Fruit fly (Drosophila melanogaster) whole organism, embryonic: ENCODE results near the gene sxe2.

Experiments used
- Bdp1 ChIP-seq: fragments of 200-800 bp; sonication (Bioruptor generic); optimal IDR thresholded peaks from 3 replicates; lab custom pipeline; 2016; ENCODE audit warnings: missing biosample characterization, missing genetic modification characterization
- CG12155 ChIP-seq: fragments of 200-800 bp; sonication (Bioruptor generic); optimal IDR thresholded peaks from 3 replicates; lab custom pipeline; 2016; ENCODE audit warnings: missing biosample characterization, missing genetic modification characterization
- CG12236 ChIP-seq: fragments of 200-800 bp; sonication (Bioruptor generic); optimal IDR thresholded peaks from 2 replicates; lab custom pipeline; 2016; ENCODE audit warnings: missing biosample characterization, missing genetic modification characterization
- CG17328 ChIP-seq: fragments of 200-800 bp; sonication (Bioruptor generic); IDR thresholded peaks from 2 replicates; pipeline ENCODE4 v1.3.6; 2022; ENCODE audit warnings: missing biosample characterization, missing genetic modification characterization
- CG1792 ChIP-seq: fragments of 200-800 bp; sonication (Bioruptor generic); optimal IDR thresholded peaks from 2 replicates; lab custom pipeline; 2016; ENCODE audit warnings: missing biosample characterization, missing genetic modification characterization
- CG1832 ChIP-seq: fragments of 200-800 bp; sonication (Bioruptor generic); optimal IDR thresholded peaks from 2 replicates; lab custom pipeline; 2017; ENCODE audit warnings: missing biosample characterization, mild to moderate bottlenecking, missing genetic modification characterization, inconsistent platforms
- CG18619 ChIP-seq: fragments of 200-800 bp; sonication (Bioruptor generic); optimal IDR thresholded peaks from 3 replicates; lab custom pipeline; 2017; ENCODE audit warnings: missing biosample characterization, mild to moderate bottlenecking, missing genetic modification characterization
- CG4282 ChIP-seq: fragments of 200-800 bp; sonication (Bioruptor generic); optimal IDR thresholded peaks from 2 replicates; lab custom pipeline; 2016; ENCODE audit warnings: missing biosample characterization, missing genetic modification characterization
- CG4617 ChIP-seq: fragments of 200-800 bp; sonication (Bioruptor generic); optimal IDR thresholded peaks from 3 replicates; lab custom pipeline; 2016; ENCODE audit warnings: missing biosample characterization, missing genetic modification characterization, borderline replicate concordance
- CG4707 ChIP-seq: fragments of 200-800 bp; sonication (Bioruptor generic); optimal IDR thresholded peaks from 2 replicates; lab custom pipeline; 2018; ENCODE audit warnings: missing biosample characterization, mild to moderate bottlenecking, missing genetic modification characterization, moderate library complexity
- CG6654 ChIP-seq: fragments of 200-800 bp; sonication (Bioruptor generic); optimal IDR thresholded peaks from 2 replicates; lab custom pipeline; 2017; ENCODE audit warnings: missing biosample characterization, mild to moderate bottlenecking, missing genetic modification characterization
- CG6791 ChIP-seq: fragments of 200-800 bp; sonication (Bioruptor generic); IDR thresholded peaks from 3 replicates; pipeline ENCODE4 v1.3.6; 2022; ENCODE audit warnings: missing biosample characterization, missing genetic modification characterization; ENCODE audit not compliant: partially characterized antibody
- CG6854 ChIP-seq: fragments of 200-800 bp; sonication (Bioruptor generic); optimal IDR thresholded peaks from 3 replicates; lab custom pipeline; 2017; ENCODE audit warnings: missing biosample characterization, mild to moderate bottlenecking, missing genetic modification characterization
- CG7928 ChIP-seq: fragments of 200-800 bp; sonication (Bioruptor generic); optimal IDR thresholded peaks from 2 replicates; lab custom pipeline; 2017; ENCODE audit warnings: missing biosample characterization, mild to moderate bottlenecking, missing genetic modification characterization
- CG7963 ChIP-seq: fragments of 200-800 bp; sonication (Bioruptor generic); IDR thresholded peaks from 3 replicates; pipeline ENCODE4 v1.3.6; 2022; ENCODE audit warnings: missing biosample characterization, missing genetic modification characterization; ENCODE audit not compliant: partially characterized antibody
- CG7987 ChIP-seq: fragments of 200-800 bp; sonication (Bioruptor generic); optimal IDR thresholded peaks from 2 replicates; lab custom pipeline; 2018; ENCODE audit warnings: missing biosample characterization, mild to moderate bottlenecking, missing genetic modification characterization, moderate library complexity
- CG8388 ChIP-seq: fragments of 200-800 bp; sonication (Bioruptor generic); optimal IDR thresholded peaks from 2 replicates; lab custom pipeline; 2019; ENCODE audit warnings: missing biosample characterization, mild to moderate bottlenecking, missing genetic modification characterization, moderate library complexity
- D19B ChIP-seq: fragments of 200-800 bp; sonication (Bioruptor generic); optimal IDR thresholded peaks from 2 replicates; lab custom pipeline; 2017; ENCODE audit warnings: missing biosample characterization, mild to moderate bottlenecking, missing genetic modification characterization
- Dfd ChIP-seq, 2 experiments: fragments of >200 bp; optimal IDR thresholded peaks; 2 replicates each; lab custom pipeline; 2017; ENCODE audit warnings: missing biosample characterization in 2 of 2, missing genetic modification characterization in 2 of 2
- Eip74EF ChIP-seq, 2 experiments: fragments of 200-800 bp in 1 of 2; fragments of >200 bp in 1 of 2; sonication (Bioruptor generic) in 1 of 2; optimal IDR thresholded peaks; 2 replicates each; lab custom pipeline; 2017 to 2019; ENCODE audit warnings: missing biosample characterization in 2 of 2, missing genetic modification characterization in 2 of 2, mild to moderate bottlenecking in 1 of 2, moderate library complexity in 1 of 2
- Elba2 ChIP-seq: fragments of 200-800 bp; sonication (Bioruptor generic); optimal IDR thresholded peaks from 3 replicates; lab custom pipeline; 2016; ENCODE audit warnings: missing biosample characterization, missing genetic modification characterization
- Fer2 ChIP-seq: fragments of 200-800 bp; sonication (Bioruptor generic); optimal IDR thresholded peaks from 2 replicates; lab custom pipeline; 2018; ENCODE audit warnings: missing biosample characterization, mild to moderate bottlenecking, missing genetic modification characterization, moderate library complexity
- MTF-1 ChIP-seq: fragments of 200-800 bp; sonication (Bioruptor generic); optimal IDR thresholded peaks from 2 replicates; lab custom pipeline; 2018; ENCODE audit warnings: missing biosample characterization, mild to moderate bottlenecking, missing genetic modification characterization, borderline replicate concordance
- Myb ChIP-seq: fragments of 200-800 bp; sonication (Bioruptor generic); optimal IDR thresholded peaks from 2 replicates; lab custom pipeline; 2016; ENCODE audit warnings: missing biosample characterization, missing genetic modification characterization
- Side ChIP-seq: fragments of 200-800 bp; sonication (Bioruptor generic); optimal IDR thresholded peaks from 2 replicates; lab custom pipeline; 2016; ENCODE audit warnings: missing biosample characterization, missing genetic modification characterization
- Spps ChIP-seq: fragments of 200-800 bp; sonication (Bioruptor generic); optimal IDR thresholded peaks from 2 replicates; lab custom pipeline; 2018; ENCODE audit warnings: missing biosample characterization, mild to moderate bottlenecking, missing genetic modification characterization
- Usf ChIP-seq: fragments of 200-800 bp; sonication (Bioruptor generic); optimal IDR thresholded peaks from 2 replicates; lab custom pipeline; 2017; ENCODE audit warnings: missing genotype, missing biosample characterization, missing genetic modification characterization
- cato ChIP-seq: fragments of 200-800 bp; sonication (Bioruptor generic); optimal IDR thresholded peaks from 2 replicates; lab custom pipeline; 2016; ENCODE audit warnings: missing biosample characterization, missing genetic modification characterization, borderline replicate concordance
- chif ChIP-seq, 2 experiments: fragments of 200-800 bp; sonication (Bioruptor generic); optimal IDR thresholded peaks; 3 replicates each; lab custom pipeline; 2016; ENCODE audit warnings: missing biosample characterization in 2 of 2, missing genetic modification characterization in 2 of 2
- dysf ChIP-seq: fragments of 200-800 bp; sonication (Bioruptor generic); IDR thresholded peaks from 3 replicates; pipeline ENCODE4 v1.3.6; 2022; ENCODE audit warnings: missing biosample characterization, missing genetic modification characterization
- esg ChIP-seq: fragments of 200-800 bp; sonication (Bioruptor generic); conservative IDR thresholded peaks from 2 replicates; pipeline ENCODE4 v1.3.6; 2022; ENCODE audit warnings: missing biosample characterization, missing genetic modification characterization
- gro ChIP-seq: fragments of 200-800 bp; sonication (Bioruptor generic); optimal IDR thresholded peaks from 2 replicates; lab custom pipeline; 2016; ENCODE audit warnings: missing biosample characterization, missing genetic modification characterization
- ind ChIP-seq: fragments of 200-800 bp; sonication (Bioruptor generic); optimal IDR thresholded peaks from 3 replicates; lab custom pipeline; 2016; ENCODE audit warnings: missing biosample characterization, missing genetic modification characterization
- kah ChIP-seq: fragments of 200-800 bp; sonication (Bioruptor generic); optimal IDR thresholded peaks from 2 replicates; lab custom pipeline; 2018; ENCODE audit warnings: missing biosample characterization, mild to moderate bottlenecking, missing genetic modification characterization
- nerfin-1 ChIP-seq: fragments of 200-800 bp; sonication (Bioruptor generic); optimal IDR thresholded peaks from 3 replicates; lab custom pipeline; 2019; ENCODE audit warnings: missing biosample characterization, mild to moderate bottlenecking, missing genetic modification characterization, moderate library complexity
- p53 ChIP-seq: fragments of 200-800 bp; sonication (Bioruptor generic); optimal IDR thresholded peaks from 2 replicates; lab custom pipeline; 2016; ENCODE audit warnings: missing biosample characterization, missing genetic modification characterization
- phol ChIP-seq: fragments of 200-800 bp; sonication (Bioruptor generic); optimal IDR thresholded peaks from 3 replicates; lab custom pipeline; 2018; ENCODE audit warnings: missing biosample characterization, mild to moderate bottlenecking, missing genetic modification characterization, moderate library complexity
- ranshi ChIP-seq: fragments of 200-800 bp; sonication (Bioruptor generic); IDR thresholded peaks from 2 replicates; pipeline ENCODE4 v1.3.6; 2022; ENCODE audit warnings: missing biosample characterization, missing genetic modification characterization
- rib ChIP-seq: fragments of 200-800 bp; sonication (Bioruptor generic); IDR thresholded peaks from 2 replicates; pipeline ENCODE4 v1.3.6; 2022; ENCODE audit warnings: missing biosample characterization, missing genetic modification characterization
- scrt ChIP-seq: fragments of 200-800 bp; sonication (Bioruptor generic); optimal IDR thresholded peaks from 2 replicates; lab custom pipeline; 2018; ENCODE audit warnings: missing biosample characterization, mild to moderate bottlenecking, missing genetic modification characterization, moderate library complexity
- sqz ChIP-seq: fragments of 200-800 bp; sonication (Bioruptor generic); optimal IDR thresholded peaks from 3 replicates; lab custom pipeline; 2018; ENCODE audit warnings: missing biosample characterization, mild to moderate bottlenecking, missing genetic modification characterization
- ssp ChIP-seq: fragments of 200-800 bp; sonication (Bioruptor generic); IDR thresholded peaks from 2 replicates; pipeline ENCODE4 v1.3.6; 2022; ENCODE audit warnings: missing biosample characterization, missing genetic modification characterization
- tup ChIP-seq: fragments of 200-800 bp; sonication (Bioruptor generic); optimal IDR thresholded peaks from 2 replicates; lab custom pipeline; 2016; ENCODE audit warnings: missing biosample characterization, mild to moderate bottlenecking, missing genetic modification characterization, moderate library complexity
- tx ChIP-seq: fragments of 200-800 bp; sonication (Bioruptor generic); optimal IDR thresholded peaks from 2 replicates; lab custom pipeline; 2016; ENCODE audit warnings: missing biosample characterization, missing genetic modification characterization
- yki ChIP-seq: fragments of >200 bp; optimal IDR thresholded peaks from 3 replicates; lab custom pipeline; 2018
- z ChIP-seq: fragments of 200-800 bp; sonication (Bioruptor generic); IDR thresholded peaks from 3 replicates; pipeline ENCODE4 v1.3.6; 2022; ENCODE audit warnings: missing biosample characterization, missing genetic modification characterization
- zen2 ChIP-seq: fragments of 200-800 bp; sonication (Bioruptor generic); IDR thresholded peaks from 3 replicates; pipeline ENCODE4 v1.3.6; 2022; ENCODE audit warnings: missing biosample characterization, missing genetic modification characterization; ENCODE audit not compliant: partially characterized antibody
- zf30C ChIP-seq: fragments of 200-800 bp; sonication (Bioruptor generic); optimal IDR thresholded peaks from 3 replicates; lab custom pipeline; 2018; ENCODE audit warnings: missing biosample characterization, mild to moderate bottlenecking, missing genetic modification characterization
- zfh2 ChIP-seq: fragments of 200-800 bp; sonication (Bioruptor generic); optimal IDR thresholded peaks from 2 replicates; lab custom pipeline; 2016; ENCODE audit warnings: missing biosample characterization, missing genetic modification characterization

The sxe2 gene

DNA sequence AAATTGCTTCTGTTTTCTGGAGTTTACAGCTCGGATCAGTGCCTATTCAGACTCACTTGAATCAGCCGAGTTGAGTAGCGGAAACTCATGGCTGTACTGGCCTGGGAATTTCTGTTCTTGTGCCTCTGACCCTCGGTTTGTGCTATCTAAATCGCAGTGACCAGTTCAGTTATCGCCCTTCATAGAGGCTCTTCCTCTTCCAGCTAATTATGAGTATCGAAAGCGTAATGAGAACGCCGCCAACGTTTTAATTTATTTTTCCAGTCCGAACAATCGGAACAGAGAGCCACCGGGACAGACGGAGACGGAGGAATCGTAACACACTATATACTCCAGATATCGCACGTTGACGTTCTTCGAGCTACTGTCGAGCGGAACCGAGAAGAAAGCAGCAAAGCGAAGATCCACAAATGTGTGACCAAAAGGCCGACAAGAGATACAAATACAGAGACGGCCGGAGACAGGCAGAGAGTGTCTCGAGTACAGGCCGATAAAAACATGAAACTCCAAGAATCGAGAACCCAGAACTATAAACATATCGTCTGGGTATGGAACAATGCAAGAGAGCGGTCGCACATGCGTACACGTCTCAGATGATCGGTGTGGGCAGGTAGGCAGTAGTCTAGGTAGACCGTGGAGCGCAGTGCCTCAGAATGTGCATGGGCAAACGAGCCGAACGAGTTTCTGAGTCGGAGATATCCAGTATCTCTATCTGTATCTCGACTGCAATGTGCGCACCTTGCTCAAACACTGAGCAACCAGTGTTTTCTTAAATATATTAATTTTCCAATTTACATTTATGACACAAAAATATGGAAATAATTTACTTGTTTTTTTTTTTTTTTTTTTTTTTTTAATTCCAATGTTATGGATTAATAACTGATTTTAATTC, 11.7 kb upstream of the sxe2 start:
- no peak for TF ChIP-seq CG7963
- TF ChIP-seq dysf (GFP tag; lab: Robert Waterston, UW): peak; percentile 64
- TF ChIP-seq cato (GFP tag; lab: Kevin White, UChicago): peak; percentile 40
- TF ChIP-seq kah (GFP tag; lab: Kevin White, UChicago): no peak
- TF ChIP-seq CG17328 (GFP tag; lab: Robert Waterston, UW): peak; percentile 91
- TF ChIP-seq CG12155 (GFP tag; lab: Kevin White, UChicago): peak; percentile 55
- no peak for TF ChIP-seq CG6854 (GFP tag; lab: Kevin White, UChicago)
- no peak for TF ChIP-seq zfh2 (GFP tag; lab: Kevin White, UChicago)
- TF ChIP-seq ind: peak; percentile 56
- no peak for TF ChIP-seq scrt (GFP tag; lab: Kevin White, UChicago)
- TF ChIP-seq yki (lab: Kevin White, UChicago): no peak
- no peak for TF ChIP-seq tx (GFP tag; lab: Kevin White, UChicago)
- TF ChIP-seq CG6791 (GFP tag; lab: Robert Waterston, UW): peak; percentile 44; the same call in 1 of the 3 replicates
- TF ChIP-seq D19B (GFP tag; lab: Kevin White, UChicago): no peak
- no peak for TF ChIP-seq CG6654
- TF ChIP-seq CG18619: peak; percentile 39
- no peak for TF ChIP-seq CG7928 (GFP tag; lab: Kevin White, UChicago)
- TF ChIP-seq Bdp1 (GFP tag; lab: Kevin White, UChicago): no peak
- TF ChIP-seq Eip74EF (GFP tag; optimal IDR thresholded peaks at IDR 0.05; lab: Kevin White, UChicago): no peak
- TF ChIP-seq ranshi: peak; percentile 73
- no peak for TF ChIP-seq sqz (GFP tag; lab: Kevin White, UChicago)
- peak; percentile 42 for TF ChIP-seq tup
- no peak for TF ChIP-seq CG7987
- TF ChIP-seq nerfin-1 (tag; lab: Kevin White, UChicago): no peak
- TF ChIP-seq CG1832: no peak
- TF ChIP-seq p53 (GFP tag; lab: Kevin White, UChicago): no peak
- peak; percentile 44 for TF ChIP-seq CG12236 (GFP tag; lab: Kevin White, UChicago)
- TF ChIP-seq CG8388 (GFP tag; lab: Kevin White, UChicago): peak; percentile 75
- TF ChIP-seq zen2 (GFP tag; lab: Robert Waterston, UW): no peak
- TF ChIP-seq Fer2 (tag; lab: Kevin White, UChicago): no peak
- TF ChIP-seq CG4282 (GFP tag; lab: Kevin White, UChicago): no peak
- TF ChIP-seq Elba2 (GFP tag; lab: Kevin White, UChicago): no peak
- peak in 1 of 2 experiments; percentile 70 for TF ChIP-seq chif (GFP tag; optimal IDR thresholded peaks at IDR 0.05; lab: Kevin White, UChicago)
- no peak for TF ChIP-seq zf30C (GFP tag; lab: Kevin White, UChicago)
- 0 out of 3 replicates have a peak, but pooled peaks have one; percentile 53 for TF ChIP-seq z (GFP tag; lab: Robert Waterston, UW)
- peak; percentile 0 for TF ChIP-seq CG4707 (GFP tag; lab: Kevin White, UChicago)
- no peak for TF ChIP-seq rib (GFP tag; lab: Robert Waterston, UW)
- TF ChIP-seq MTF-1 (GFP tag; lab: Kevin White, UChicago): no peak
- no peak for TF ChIP-seq CG1792
- TF ChIP-seq Side (GFP tag; lab: Kevin White, UChicago): no peak
- no peak for TF ChIP-seq Dfd (GFP tag; optimal IDR thresholded peaks at IDR 0.05; lab: Kevin White, UChicago)
- no peak for TF ChIP-seq gro (GFP tag; lab: Kevin White, UChicago)
- peak; percentile 62 for TF ChIP-seq esg
- TF ChIP-seq CG4617: peak; percentile 35
- TF ChIP-seq Myb: no peak
- TF ChIP-seq phol (tag; lab: Kevin White, UChicago): peak; percentile 60
- TF ChIP-seq Spps (tag; lab: Kevin White, UChicago): peak; percentile 20
- TF ChIP-seq ssp: peak; percentile 40; the same call in 1 of the 2 replicates
- TF ChIP-seq Usf (GFP tag; lab: Kevin White, UChicago): peak; percentile 2
